Worm (Caenorhabditis elegans) whole organism, young adult: ENCODE measurements around the gene F38A5.2.

Source experiments
- B0019.2 ChIP-seq: fragments of 200-800 bp; sonication (Bioruptor generic); conservative IDR thresholded peaks from 2 replicates; pipeline ENCODE4 v1.3.6; 2022; ENCODE audit warnings: missing genetic modification reagents, missing genetic modification characterization, missing compliant biosample characterization
- B0035.1 ChIP-seq: sonication (generic microtip); optimal IDR thresholded peaks from 2 replicates; lab custom pipeline; 2016; ENCODE audit warnings: missing genetic modification characterization, mild to moderate bottlenecking, missing compliant biosample characterization, missing genotype, missing genetic modification reagents
- D2030.7 ChIP-seq: fragments of 200-800 bp; sonication (Bioruptor generic); IDR thresholded peaks from 2 replicates; pipeline ENCODE4 v1.3.6; 2022; ENCODE audit warnings: missing genetic modification reagents, missing genetic modification characterization, missing compliant biosample characterization
- F10E7.11 ChIP-seq: sonication (generic microtip); optimal IDR thresholded peaks from 2 replicates; lab custom pipeline; 2017; ENCODE audit warnings: mild to moderate bottlenecking, missing genetic modification characterization, moderate library complexity, missing compliant biosample characterization
- F33H1.4 ChIP-seq: fragments of 200-800 bp; sonication (Bioruptor generic); IDR thresholded peaks from 2 replicates; pipeline ENCODE4 v1.3.6; 2022; ENCODE audit warnings: missing genetic modification reagents, missing genetic modification characterization, missing compliant biosample characterization
- F37B4.10 ChIP-seq: fragments of 200-800 bp; sonication (Bioruptor generic); IDR thresholded peaks from 2 replicates; pipeline ENCODE4 v1.3.6; 2022; ENCODE audit warnings: missing genetic modification characterization, missing compliant biosample characterization
- F39B2.1 ChIP-seq: fragments of 200-800 bp; sonication (Bioruptor generic); IDR thresholded peaks from 2 replicates; pipeline ENCODE4 v1.3.6; 2022; ENCODE audit warnings: missing genetic modification reagents, missing genetic modification characterization, missing compliant biosample characterization
- Y53F4B.3 ChIP-seq: fragments of 200-800 bp; sonication (Bioruptor generic); IDR thresholded peaks from 2 replicates; pipeline ENCODE4 v1.3.6; 2022; ENCODE audit warnings: missing genetic modification reagents, missing genetic modification characterization, missing compliant biosample characterization
- Y53G8AR.9 ChIP-seq: fragments of 200-800 bp; sonication (Bioruptor generic); conservative IDR thresholded peaks from 2 replicates; pipeline ENCODE4 v1.3.6; 2022; ENCODE audit warnings: missing genetic modification reagents, missing genetic modification characterization, missing compliant biosample characterization
- Y56A3A.18 ChIP-seq: fragments of 200-800 bp; sonication (Bioruptor generic); IDR thresholded peaks from 2 replicates; pipeline ENCODE4 v1.3.6; 2022; ENCODE audit warnings: missing genetic modification reagents, missing genetic modification characterization, missing compliant biosample characterization
- Y67H2A.10 ChIP-seq: fragments of 200-800 bp; sonication (Bioruptor generic); conservative IDR thresholded peaks from 2 replicates; pipeline ENCODE4 v1.3.6; 2022; ENCODE audit warnings: missing genetic modification reagents, missing genetic modification characterization, missing compliant biosample characterization
- ZK185.1 ChIP-seq: sonication (generic microtip); optimal IDR thresholded peaks from 2 replicates; lab custom pipeline; 2016; ENCODE audit warnings: mild to moderate bottlenecking, missing genetic modification characterization, missing compliant biosample characterization; ENCODE audit not compliant: poor library complexity, severe bottlenecking
- ama-1 ChIP-seq, 3 experiments: fragments of 150-350 bp in 1 of 3; sonication (generic microtip) in 2 of 3; optimal IDR thresholded peaks; 2 replicates each; lab custom pipeline; 2014 to 2018; ENCODE audit warnings: missing biosample characterization in 2 of 3, missing genetic modification characterization in 2 of 3, missing genetic modification reagents in 2 of 3
- ccch-3 ChIP-seq: fragments of 200-800 bp; sonication (Bioruptor generic); optimal IDR thresholded peaks from 2 replicates; lab custom pipeline; 2018; ENCODE audit warnings: mild to moderate bottlenecking, missing genetic modification characterization, missing compliant biosample characterization
- ceh-58 ChIP-seq: fragments of 200-800 bp; sonication (Bioruptor generic); IDR thresholded peaks from 2 replicates; pipeline ENCODE4 v1.3.6; 2022; ENCODE audit warnings: missing genetic modification characterization, missing compliant biosample characterization
- ceh-91 ChIP-seq: fragments of 200-800 bp; sonication (Bioruptor generic); IDR thresholded peaks from 2 replicates; pipeline ENCODE4 v1.3.6; 2022; ENCODE audit warnings: missing genetic modification reagents, missing genetic modification characterization, missing compliant biosample characterization
- chd-7 ChIP-seq: sonication (generic microtip); optimal IDR thresholded peaks from 2 replicates; lab custom pipeline; 2016; ENCODE audit warnings: mild to moderate bottlenecking, missing genetic modification characterization, moderate library complexity, missing compliant biosample characterization
- die-1 ChIP-seq: sonication (generic microtip); optimal IDR thresholded peaks from 2 replicates; lab custom pipeline; 2016; ENCODE audit warnings: missing genotype, mild to moderate bottlenecking, missing genetic modification characterization, missing compliant biosample characterization
- dox-1 ChIP-seq: fragments of 200-800 bp; sonication (Bioruptor generic); IDR thresholded peaks from 2 replicates; pipeline ENCODE4 v1.3.6; 2022; ENCODE audit warnings: missing genetic modification reagents, missing genetic modification characterization, missing compliant biosample characterization
- dpl-1 ChIP-seq: fragments of 150-350 bp; optimal IDR thresholded peaks from 2 replicates; lab custom pipeline; 2014; ENCODE audit warnings: missing biosample characterization, missing genetic modification reagents, missing genetic modification characterization
- egrh-3 ChIP-seq: fragments of 200-800 bp; sonication (Bioruptor generic); IDR thresholded peaks from 2 replicates; pipeline ENCODE4 v1.3.6; 2022; ENCODE audit warnings: missing genetic modification reagents, missing genetic modification characterization, missing compliant biosample characterization
- ekl-4 ChIP-seq: fragments of 200-800 bp; sonication (Bioruptor generic); IDR thresholded peaks from 2 replicates; pipeline ENCODE4 v1.3.6; 2022; ENCODE audit warnings: missing genetic modification reagents, missing genetic modification characterization, missing compliant biosample characterization
- gei-17 ChIP-seq: fragments of 200-800 bp; sonication (Bioruptor generic); optimal IDR thresholded peaks from 2 replicates; lab custom pipeline; 2018; ENCODE audit warnings: mild to moderate bottlenecking, missing genetic modification characterization, missing compliant biosample characterization
- hmg-1.2 ChIP-seq: fragments of 200-800 bp; sonication (Bioruptor generic); IDR thresholded peaks from 2 replicates; pipeline ENCODE4 v1.3.6; 2022; ENCODE audit warnings: missing genetic modification reagents, missing genetic modification characterization, missing compliant biosample characterization
- lin-26 ChIP-seq: fragments of 200-800 bp; sonication (Bioruptor generic); IDR thresholded peaks from 2 replicates; pipeline ENCODE4 v1.3.6; 2022; ENCODE audit warnings: missing genetic modification reagents, missing genetic modification characterization, missing compliant biosample characterization
- madf-3 ChIP-seq: fragments of 200-800 bp; sonication (Bioruptor generic); IDR thresholded peaks from 2 replicates; pipeline ENCODE4 v1.3.6; 2022; ENCODE audit warnings: missing genetic modification reagents, missing genetic modification characterization, missing compliant biosample characterization
- mcd-1 ChIP-seq: fragments of 200-800 bp; sonication (Bioruptor generic); IDR thresholded peaks from 2 replicates; pipeline ENCODE4 v1.3.6; 2022; ENCODE audit warnings: missing genetic modification reagents, missing genetic modification characterization, missing compliant biosample characterization
- mel-28 ChIP-seq: sonication (generic microtip); optimal IDR thresholded peaks from 2 replicates; lab custom pipeline; 2016; ENCODE audit warnings: borderline replicate concordance, mild to moderate bottlenecking, missing genetic modification characterization, missing compliant biosample characterization
- mxl-1 ChIP-seq: sonication (generic microtip); optimal IDR thresholded peaks from 2 replicates; lab custom pipeline; 2016; ENCODE audit warnings: missing genetic modification characterization, missing compliant biosample characterization
- nfyb-1 ChIP-seq: fragments of 200-800 bp; sonication (Bioruptor generic); IDR thresholded peaks from 2 replicates; pipeline ENCODE4 v1.3.6; 2022; ENCODE audit warnings: missing genetic modification reagents, missing genetic modification characterization, missing compliant biosample characterization
- nhr-27 ChIP-seq: fragments of 200-800 bp; sonication (Bioruptor generic); optimal IDR thresholded peaks from 2 replicates; lab custom pipeline; 2018; ENCODE audit warnings: mild to moderate bottlenecking, missing genetic modification characterization, moderate library complexity, missing compliant biosample characterization
- nhr-80 ChIP-seq: sonication (generic microtip); optimal IDR thresholded peaks from 2 replicates; lab custom pipeline; 2016; ENCODE audit warnings: missing genetic modification characterization, missing compliant biosample characterization
- sdz-38 ChIP-seq: sonication (generic microtip); optimal IDR thresholded peaks from 2 replicates; lab custom pipeline; 2016; ENCODE audit warnings: missing genotype, missing genetic modification characterization, missing compliant biosample characterization
- sea-2 ChIP-seq: fragments of 200-800 bp; sonication (Bioruptor generic); IDR thresholded peaks from 2 replicates; pipeline ENCODE4 v1.3.6; 2022; ENCODE audit warnings: missing genetic modification characterization, missing compliant biosample characterization
- snpc-1.1 ChIP-seq: sonication (generic microtip); optimal IDR thresholded peaks from 2 replicates; lab custom pipeline; 2017; ENCODE audit warnings: missing genetic modification characterization, mild to moderate bottlenecking, missing compliant biosample characterization, antibody characterized with exemption, moderate library complexity, missing genotype, missing genetic modification reagents; ENCODE audit not compliant: insufficient read depth
- snpc-1.3 ChIP-seq: sonication (generic microtip); optimal IDR thresholded peaks from 2 replicates; lab custom pipeline; 2017; ENCODE audit warnings: missing genetic modification characterization, mild to moderate bottlenecking, missing compliant biosample characterization, antibody characterized with exemption, moderate library complexity, missing genotype, missing genetic modification reagents; ENCODE audit not compliant: insufficient read depth
- snpc-4 ChIP-seq, 5 experiments: fragments of 150-350 bp in 1 of 5; sonication (generic microtip) in 4 of 5; optimal IDR thresholded peaks; 2 replicates each; lab custom pipeline; 2014 to 2018; ENCODE audit warnings: missing genetic modification characterization in 5 of 5, missing biosample characterization in 3 of 5, antibody characterized with exemption in 2 of 5, mild to moderate bottlenecking in 2 of 5, missing compliant biosample characterization in 2 of 5, missing genotype in 2 of 5, moderate library complexity in 2 of 5, missing genetic modification reagents in 1 of 5
- sptf-2 ChIP-seq: fragments of 200-800 bp; sonication (Bioruptor generic); optimal IDR thresholded peaks from 2 replicates; lab custom pipeline; 2018; ENCODE audit warnings: mild to moderate bottlenecking, missing genetic modification characterization, missing compliant biosample characterization
- tbp1 ChIP-seq: fragments of 200-800 bp; sonication (Bioruptor generic); optimal IDR thresholded peaks from 2 replicates; lab custom pipeline; 2018; ENCODE audit warnings: mild to moderate bottlenecking, missing genetic modification characterization, missing compliant biosample characterization
- tbx-9 ChIP-seq: sonication (generic microtip); optimal IDR thresholded peaks from 2 replicates; lab custom pipeline; 2016; ENCODE audit warnings: borderline replicate concordance, missing genetic modification characterization, inconsistent platforms, missing compliant biosample characterization
- xnd-1 ChIP-seq: sonication (generic microtip); optimal IDR thresholded peaks from 2 replicates; lab custom pipeline; 2016; ENCODE audit warnings: missing genotype, missing genetic modification reagents, missing genetic modification characterization, missing compliant biosample characterization
- zfh-2 ChIP-seq: fragments of 200-800 bp; sonication (Bioruptor generic); conservative IDR thresholded peaks from 2 replicates; pipeline ENCODE4 v1.3.6; 2022; ENCODE audit warnings: missing genetic modification reagents, missing genetic modification characterization, missing compliant biosample characterization
- ztf-22 ChIP-seq: fragments of 200-800 bp; sonication (Bioruptor generic); optimal IDR thresholded peaks from 2 replicates; lab custom pipeline; 2018; ENCODE audit warnings: mild to moderate bottlenecking, missing genetic modification characterization, moderate library complexity, missing compliant biosample characterization
- ztf-25 ChIP-seq: fragments of 200-800 bp; sonication (Bioruptor generic); IDR thresholded peaks from 2 replicates; pipeline ENCODE4 v1.3.6; 2022; ENCODE audit warnings: missing genetic modification reagents, missing genetic modification characterization, missing compliant biosample characterization
- ztf-28 ChIP-seq: fragments of 200-800 bp; sonication (Bioruptor generic); IDR thresholded peaks from 2 replicates; pipeline ENCODE4 v1.3.6; 2022; ENCODE audit warnings: missing genetic modification reagents, missing genetic modification characterization, missing compliant biosample characterization

The F38A5.2 gene

DNA sequence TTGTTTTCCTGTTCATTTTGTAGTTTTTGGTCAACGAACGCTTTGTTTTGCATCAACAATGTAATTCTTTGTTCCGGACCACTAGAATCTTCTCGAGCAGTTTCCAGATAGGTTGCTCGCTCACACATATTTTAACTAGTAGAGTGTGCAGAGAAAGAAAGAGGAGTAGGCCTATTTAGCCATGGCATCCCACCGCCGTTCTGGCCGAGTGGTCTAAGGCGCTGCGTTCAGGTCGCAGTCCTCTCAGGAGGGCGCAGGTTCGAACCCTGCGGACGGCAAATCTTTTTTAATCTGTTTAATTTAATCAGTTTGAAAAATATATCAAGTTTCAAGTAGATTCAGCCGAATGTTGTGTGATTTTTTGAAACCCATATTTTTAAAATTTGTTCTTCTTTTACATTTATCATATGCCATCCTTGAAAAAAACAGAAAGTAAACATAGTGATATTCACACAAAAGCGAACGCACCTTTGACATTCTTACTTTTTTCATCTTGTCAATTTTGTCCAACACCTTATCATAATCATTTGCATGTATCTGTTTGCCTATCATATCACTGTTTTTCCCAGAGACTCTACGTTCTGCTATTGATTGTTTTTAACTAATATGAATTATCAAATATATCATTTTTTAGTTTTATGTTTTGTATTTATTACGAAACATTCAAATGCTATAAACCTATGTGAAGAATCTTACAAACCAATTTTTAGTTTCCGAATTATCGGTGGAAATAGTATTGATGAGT is 28.4 kb downstream of the F38A5.2 start, which contains the start of gene try-3 (continued):
- TF ChIP-seq snpc-1.1 (tag; lab: Kevin White, UChicago) (peak; percentile 50), F10E7.11 (tag; lab: Kevin White, UChicago) (no peak), madf-3 (peak; percentile 78; the same call in 1 of the 2 replicates), ekl-4 (GFP tag; lab: Robert Waterston, UW) (peak; percentile 71), nhr-80 (tag; lab: Kevin White, UChicago) (peak; percentile 41), nhr-27 (tag; lab: Kevin White, UChicago) (no peak), tbx-9 (tag; lab: Kevin White, UChicago) (no peak), snpc-1.3 (peak; percentile 75), dpl-1 (GFP tag; lab: Kevin White, UChicago) (peak; percentile 15), Y53G8AR.9 (GFP tag; lab: Robert Waterston, UW) (peak; percentile 72; the same call in 1 of the 2 replicates), D2030.7 (GFP tag; lab: Robert Waterston, UW) (peak; percentile 67), F39B2.1 (GFP tag; lab: Robert Waterston, UW) (no peak), sptf-2 (GFP tag; lab: Kevin White, UChicago) (peak; percentile 61), chd-7 (tag; lab: Kevin White, UChicago) (peak; percentile 45), Y53F4B.3 (no peak), ztf-25 (peak; percentile 63; the same call in 1 of the 2 replicates), F37B4.10 (GFP tag; lab: Robert Waterston, UW) (0 out of 2 replicates have a peak, but pooled peaks have one; percentile 59), Y67H2A.10 (no peak), ZK185.1 (tag; lab: Kevin White, UChicago) (peak; percentile 74), gei-17 (no peak), dox-1 (peak; percentile 90), sdz-38 (tag; lab: Kevin White, UChicago) (no peak), egrh-3 (GFP tag; lab: Robert Waterston, UW) (peak; percentile 73), ceh-91 (GFP tag; lab: Robert Waterston, UW) (peak; percentile 47), ztf-28 (GFP tag; lab: Robert Waterston, UW) (0 out of 2 replicates have a peak, but pooled peaks have one; percentile 48), ztf-22 (GFP tag; lab: Kevin White, UChicago) (no peak), mel-28 (peak; percentile 42), mcd-1 (GFP tag; lab: Robert Waterston, UW) (peak; percentile 82), B0035.1 (tag; lab: Kevin White, UChicago) (peak; percentile 36), lin-26 (peak; percentile 85), die-1 (tag; lab: Kevin White, UChicago) (peak; percentile 81), nfyb-1 (GFP tag; lab: Robert Waterston, UW) (peak; percentile 80), ceh-58 (GFP tag; lab: Robert Waterston, UW) (0 out of 2 replicates have a peak, but pooled peaks have one; percentile 68), snpc-4 (GFP tag; optimal IDR thresholded peaks at IDR 0.05; lab: Kevin White, UChicago) (peak; percentile 79), snpc-4 (tag; optimal IDR thresholded peaks at IDR 0.05; lab: Kevin White, UChicago) (peak; percentile 18 to 93 (median 89)), B0019.2 (GFP tag; lab: Robert Waterston, UW) (peak; percentile 50; the same call in 1 of the 2 replicates), F33H1.4 (peak; percentile 58), ama-1 (optimal IDR thresholded peaks at IDR 0.05; lab: Kevin White, UChicago) (no peak), ama-1 (GFP tag; optimal IDR thresholded peaks at IDR 0.05; lab: Kevin White, UChicago) (peak in 1 of 2 experiments; percentile 61), sea-2 (GFP tag; lab: Robert Waterston, UW) (no peak), mxl-1 (peak; percentile 54), tbp1 (peak; percentile 98), hmg-1.2 (GFP tag; lab: Robert Waterston, UW) (peak; percentile 70), zfh-2 (GFP tag; lab: Robert Waterston, UW) (no peak), xnd-1 (no peak), ccch-3 (GFP tag; lab: Kevin White, UChicago) (no peak), Y56A3A.18 (0 out of 2 replicates have a peak, but pooled peaks have one; percentile 27)
